Worm (Caenorhabditis elegans) whole organism, L4 larva: ENCODE data around the gene T26E4.2.

Experiments
- F44E2.7 ChIP-seq: fragments of 200-800 bp; sonication (Bioruptor generic); IDR thresholded peaks from 2 replicates; pipeline ENCODE4 v2.1.2; 2022; ENCODE audit warnings: missing genetic modification characterization, missing compliant biosample characterization
- T20F7.1 ChIP-seq: fragments of 200-800 bp; sonication (Bioruptor generic); optimal IDR thresholded peaks from 2 replicates; lab custom pipeline; 2018; ENCODE audit warnings: mild to moderate bottlenecking, missing genetic modification characterization, missing compliant biosample characterization
- aha-1 ChIP-seq: fragments of 150-350 bp; peaks from one replicate; lab custom pipeline; 2014; ENCODE audit warnings: missing biosample characterization, missing genetic modification characterization
- arid-1 ChIP-seq: fragments of 200-800 bp; sonication (Bioruptor generic); conservative IDR thresholded peaks from 2 replicates; pipeline ENCODE4 v1.3.6; 2022; ENCODE audit warnings: missing genetic modification reagents, missing genetic modification characterization, missing compliant biosample characterization
- ceh-28 ChIP-seq: fragments of 150-350 bp; optimal IDR thresholded peaks from 2 replicates; lab custom pipeline; 2014; ENCODE audit warnings: missing biosample characterization, missing genetic modification reagents, missing genetic modification characterization
- ceh-44 ChIP-seq: fragments of 200-800 bp; sonication (Bioruptor generic); IDR thresholded peaks from 2 replicates; pipeline ENCODE4 v1.3.6; 2022; ENCODE audit warnings: missing genetic modification reagents, missing genetic modification characterization, missing compliant biosample characterization
- ceh-62 ChIP-seq: sonication (generic microtip); optimal IDR thresholded peaks from 2 replicates; lab custom pipeline; 2017; ENCODE audit warnings: missing biosample characterization, missing genetic modification characterization
- dmd-6 ChIP-seq: fragments of 200-800 bp; sonication (Bioruptor generic); IDR thresholded peaks from 2 replicates; pipeline ENCODE4 v1.3.6; 2022; ENCODE audit warnings: missing genetic modification reagents, missing genetic modification characterization, missing compliant biosample characterization
- hif-1 ChIP-seq, 2 experiments: sonication (generic microtip); optimal IDR thresholded peaks; 2 replicates each; lab custom pipeline; 2016 to 2017; ENCODE audit warnings: missing compliant biosample characterization in 2 of 2, missing genetic modification characterization in 2 of 2, missing genetic modification reagents in 2 of 2, missing genotype in 2 of 2, mild to moderate bottlenecking in 1 of 2
- hlh-30 ChIP-seq: sonication (generic microtip); optimal IDR thresholded peaks from 2 replicates; lab custom pipeline; 2017; ENCODE audit warnings: antibody characterized with exemption, mild to moderate bottlenecking, missing genetic modification characterization, missing compliant biosample characterization; ENCODE audit not compliant: insufficient read depth
- lin-13 ChIP-seq: fragments of 150-350 bp; optimal IDR thresholded peaks from 2 replicates; lab custom pipeline; 2014; ENCODE audit warnings: missing biosample characterization, missing genetic modification reagents, missing genetic modification characterization
- lin-15B ChIP-seq: fragments of 150-350 bp; sonication (generic microtip); optimal IDR thresholded peaks from 3 replicates; lab custom pipeline; 2014; ENCODE audit warnings: missing biosample characterization, missing genetic modification characterization
- lin-29 ChIP-seq: fragments of 200-800 bp; sonication (Bioruptor generic); IDR thresholded peaks from 2 replicates; pipeline ENCODE4 v1.3.6; 2022; ENCODE audit warnings: missing genetic modification reagents, missing genetic modification characterization, missing compliant biosample characterization
- lin-38 ChIP-seq: fragments of 200-800 bp; sonication (Bioruptor generic); IDR thresholded peaks from 2 replicates; pipeline ENCODE4 v1.3.6; 2022; ENCODE audit warnings: missing genetic modification reagents, missing genetic modification characterization, missing compliant biosample characterization
- lin-39 ChIP-seq: fragments of 150-350 bp; optimal IDR thresholded peaks from 2 replicates; lab custom pipeline; 2014; ENCODE audit warnings: missing biosample characterization, missing genetic modification reagents, missing genetic modification characterization
- lsy-2 ChIP-seq, 2 experiments: fragments of 150-350 bp in 1 of 2; sonication (generic microtip) in 1 of 2; optimal IDR thresholded peaks; 2 replicates each; lab custom pipeline; 2014 to 2017; ENCODE audit warnings: missing biosample characterization in 2 of 2, missing genetic modification characterization in 2 of 2
- madf-5 ChIP-seq, 2 experiments: fragments of 200-800 bp; sonication (Bioruptor generic); IDR thresholded peaks; 2 replicates each; pipeline ENCODE4 v1.3.6; 2022; ENCODE audit warnings: missing compliant biosample characterization in 2 of 2, missing genetic modification characterization in 2 of 2
- mxl-3 ChIP-seq: fragments of 200-800 bp; sonication (Bioruptor generic); optimal IDR thresholded peaks from 2 replicates; lab custom pipeline; 2018; ENCODE audit warnings: mild to moderate bottlenecking, missing genetic modification characterization, missing compliant biosample characterization
- nhr-102 ChIP-seq: sonication (generic microtip); optimal IDR thresholded peaks from 2 replicates; lab custom pipeline; 2016; ENCODE audit warnings: mild to moderate bottlenecking, missing genetic modification characterization, moderate library complexity, missing compliant biosample characterization
- nhr-11 ChIP-seq: fragments of 150-350 bp; optimal IDR thresholded peaks from 2 replicates; lab custom pipeline; 2014; ENCODE audit warnings: missing biosample characterization, missing genetic modification characterization
- nhr-25 ChIP-seq: sonication (generic microtip); optimal IDR thresholded peaks from 2 replicates; lab custom pipeline; 2017; ENCODE audit warnings: missing genetic modification characterization, mild to moderate bottlenecking, missing compliant biosample characterization, antibody characterized with exemption, moderate library complexity, borderline replicate concordance; ENCODE audit not compliant: insufficient read depth
- nhr-28 ChIP-seq: fragments of 150-350 bp; optimal IDR thresholded peaks from 2 replicates; lab custom pipeline; 2014; ENCODE audit warnings: missing biosample characterization, missing genetic modification characterization
- nhr-41 ChIP-seq: fragments of 200-800 bp; sonication (Bioruptor generic); IDR thresholded peaks from 2 replicates; pipeline ENCODE4 v1.3.6; 2022; ENCODE audit warnings: missing genetic modification reagents, missing genetic modification characterization, missing compliant biosample characterization
- nhr-6 ChIP-seq: fragments of 150-350 bp; optimal IDR thresholded peaks from 2 replicates; lab custom pipeline; 2014; ENCODE audit warnings: missing biosample characterization, missing genetic modification characterization
- nhr-76 ChIP-seq: fragments of 150-350 bp; optimal IDR thresholded peaks from 2 replicates; lab custom pipeline; 2014; ENCODE audit warnings: missing biosample characterization, missing genetic modification characterization
- rbr-2 ChIP-seq: sonication (generic microtip); optimal IDR thresholded peaks from 2 replicates; lab custom pipeline; 2016; ENCODE audit warnings: missing genotype, missing genetic modification characterization, missing compliant biosample characterization
- skn-1 ChIP-seq: fragments of 150-350 bp; optimal IDR thresholded peaks from 2 replicates; lab custom pipeline; 2014; ENCODE audit warnings: missing biosample characterization, missing genetic modification characterization
- spr-3 ChIP-seq: fragments of 200-800 bp; sonication (Bioruptor generic); optimal IDR thresholded peaks from 2 replicates; lab custom pipeline; 2018; ENCODE audit warnings: mild to moderate bottlenecking, missing genetic modification characterization, missing compliant biosample characterization
- zip-11 ChIP-seq: fragments of 200-800 bp; sonication (Bioruptor generic); IDR thresholded peaks from 2 replicates; pipeline ENCODE4 v1.3.6; 2022; ENCODE audit warnings: missing genetic modification characterization, missing compliant biosample characterization
- zip-2 ChIP-seq: fragments of 150-350 bp; optimal IDR thresholded peaks from 2 replicates; lab custom pipeline; 2014; ENCODE audit warnings: missing biosample characterization, missing genetic modification characterization
- ztf-11 ChIP-seq: fragments of 150-350 bp; optimal IDR thresholded peaks from 2 replicates; lab custom pipeline; 2014; ENCODE audit warnings: missing biosample characterization, missing genetic modification characterization

The T26E4.2 gene

DNA sequence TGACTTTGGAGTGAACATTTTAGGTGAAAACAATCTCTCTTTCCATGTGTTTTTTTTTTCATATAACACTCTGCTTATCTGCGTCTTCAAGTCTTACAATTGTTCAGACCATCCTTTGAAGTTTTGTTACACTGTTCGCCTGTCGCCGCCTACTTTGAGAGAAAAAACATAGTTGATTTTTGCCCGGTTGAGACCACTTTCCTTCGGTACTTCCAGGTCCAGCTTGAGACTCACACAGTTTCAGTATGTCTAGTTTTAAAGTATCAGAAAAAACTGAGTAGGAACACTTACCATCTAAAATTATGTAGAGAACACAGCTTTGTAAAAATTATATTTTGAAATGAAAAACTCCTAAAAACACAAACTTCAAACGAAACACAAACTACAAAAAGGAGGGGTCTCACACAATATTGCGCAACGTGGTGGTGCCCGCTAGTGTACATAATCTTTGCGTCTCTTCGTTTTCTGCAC is 34.8 kb downstream of the T26E4.2 start, which contains the start of the genes fbxa-69 and F54B8.4 (continued):
- peak; percentile 31 for TF ChIP-seq mxl-3
- no peak for TF ChIP-seq nhr-25
- TF ChIP-seq lin-39 (tag; lab: Kevin White, UChicago): no peak
- no peak for TF ChIP-seq zip-11 (GFP tag; lab: Robert Waterston, UW)
- TF ChIP-seq lin-13: no peak
- peak; percentile 43 for TF ChIP-seq nhr-28 (tag; lab: Kevin White, UChicago)
- TF ChIP-seq hlh-30 (tag; lab: Kevin White, UChicago): peak; percentile 24
- TF ChIP-seq lin-15B (tag; lab: Kevin White, UChicago): no peak
- TF ChIP-seq rbr-2: no peak
- no peak for TF ChIP-seq nhr-76 (tag; lab: Kevin White, UChicago)
- TF ChIP-seq lsy-2 (tag; optimal IDR thresholded peaks at IDR 0.05; lab: Kevin White, UChicago): no peak
- no peak for TF ChIP-seq hif-1 (tag; optimal IDR thresholded peaks at IDR 0.05; lab: Kevin White, UChicago)
- no peak for TF ChIP-seq nhr-6 (tag; lab: Kevin White, UChicago)
- no peak for TF ChIP-seq ceh-28 (tag; lab: Kevin White, UChicago)
- no peak for TF ChIP-seq nhr-41 (GFP tag; lab: Robert Waterston, UW)
- no peak for TF ChIP-seq skn-1 (tag; lab: Kevin White, UChicago)
- TF ChIP-seq ztf-11 (tag; lab: Kevin White, UChicago): no peak
- TF ChIP-seq F44E2.7 (GFP tag; lab: Robert Waterston, UW): no peak
- no peak for TF ChIP-seq madf-5 (GFP tag; IDR thresholded peaks at IDR 0.05; lab: Robert Waterston, UW)
- no peak for TF ChIP-seq spr-3 (GFP tag; lab: Kevin White, UChicago)
- TF ChIP-seq dmd-6 (GFP tag; lab: Robert Waterston, UW): peak; percentile 12; the same call in 1 of the 2 replicates
- TF ChIP-seq ceh-44 (GFP tag; lab: Robert Waterston, UW): no peak
- TF ChIP-seq lin-29 (GFP tag; lab: Robert Waterston, UW): no peak
- no peak for TF ChIP-seq nhr-11 (tag; lab: Kevin White, UChicago)

DNA sequence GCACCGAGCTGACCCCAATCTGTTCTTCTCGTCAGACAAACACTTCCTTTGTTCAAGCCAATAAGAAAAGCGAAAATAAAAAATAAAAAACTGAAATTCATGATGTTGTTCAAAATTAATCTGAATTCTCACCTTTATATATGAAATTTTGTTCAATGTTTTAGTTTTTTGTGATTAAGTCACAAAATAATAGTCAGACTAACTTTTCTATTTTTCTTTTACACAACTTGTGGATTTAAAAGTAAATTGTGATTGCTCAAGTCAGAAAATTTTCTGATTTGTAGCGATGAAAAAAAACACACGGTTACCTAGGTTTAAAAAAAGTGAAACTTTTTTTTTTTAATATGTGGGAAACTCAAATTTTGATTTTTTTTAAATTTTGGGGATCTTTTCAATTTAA is 36.6 kb downstream of the T26E4.2 start, which contains the start of gene abf-3:
TSS of gene abf-3 (minus strand) at position 101 of the 400 bp plus-strand sequence.
- TF ChIP-seq aha-1 (peak; percentile 18), lin-38 (GFP tag; lab: Robert Waterston, UW) (no peak)

DNA sequence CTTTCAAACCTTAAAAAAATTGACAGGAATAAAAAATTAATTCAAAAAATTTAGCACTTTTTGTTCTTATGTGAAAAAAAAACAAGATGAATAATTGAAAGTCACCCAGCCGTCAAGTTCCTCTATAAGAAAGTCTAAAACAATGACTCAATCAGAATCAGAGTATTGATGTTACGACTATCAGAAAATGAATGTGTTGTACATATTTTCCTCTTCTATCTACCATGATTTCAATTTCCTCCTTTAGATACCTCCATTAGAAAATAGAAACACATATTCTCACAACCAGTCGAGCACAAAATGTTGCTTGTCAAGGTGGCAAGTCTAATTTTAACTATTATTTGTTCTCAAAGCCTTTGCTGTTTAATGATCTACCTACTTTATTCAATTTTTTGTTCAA is 38.8 kb downstream of the T26E4.2 start, which contains the start of gene srbc-48:
TSS of gene srbc-48 (plus strand) at position 301 of the 400 bp plus-strand sequence.
- peak; percentile 36 for TF ChIP-seq aha-1
- TF ChIP-seq ceh-62 (tag; lab: Kevin White, UChicago): no peak

DNA sequence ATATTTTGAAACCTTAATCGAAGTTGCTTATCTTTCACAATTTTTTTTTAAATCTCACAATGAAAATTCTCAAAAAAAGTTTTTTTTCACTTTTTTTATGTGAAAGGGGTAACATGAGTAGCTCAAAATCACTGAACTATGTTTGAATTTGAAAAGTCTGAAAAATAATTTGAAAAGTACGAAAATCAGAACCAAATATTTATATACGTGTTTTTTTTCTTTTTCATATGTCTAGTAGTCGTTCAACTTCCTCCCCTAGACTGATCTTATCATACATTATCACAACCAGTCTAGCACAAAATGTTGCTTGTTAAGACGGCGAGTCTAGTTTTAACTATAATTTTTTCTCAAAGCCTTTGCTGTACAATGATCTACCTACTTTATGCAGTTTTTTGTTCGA is 40.2 kb downstream of the T26E4.2 start, which contains the start of gene srbc-49:
TSS of gene srbc-49 (plus strand) at position 301 of the 400 bp plus-strand sequence.
- TF ChIP-seq T20F7.1 (GFP tag; lab: Kevin White, UChicago) (no peak), madf-5 (GFP tag; IDR thresholded peaks at IDR 0.05; lab: Robert Waterston, UW) (no peak), zip-2 (tag; lab: Kevin White, UChicago) (no peak)

DNA sequence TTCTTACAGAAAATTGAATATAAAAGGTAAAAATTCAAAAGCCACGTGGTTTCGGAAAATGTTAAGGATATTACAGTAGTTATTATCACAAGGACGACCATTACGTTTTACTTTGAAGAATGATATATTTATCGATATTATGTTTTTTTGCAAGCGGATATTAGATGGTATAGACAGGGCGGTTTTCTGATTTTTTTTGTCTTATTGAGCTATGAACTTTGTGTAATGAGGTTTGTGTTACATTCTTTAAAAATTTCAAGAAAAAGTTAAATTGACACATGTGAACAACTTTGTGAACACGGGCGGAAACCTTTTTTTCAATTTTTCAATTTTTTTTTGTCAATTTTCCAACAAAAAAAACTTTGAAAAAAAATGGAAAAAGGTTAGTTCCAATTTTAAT is 43.7 kb downstream of the T26E4.2 start, which contains the start of gene srbc-50:
TSS of gene srbc-50 (minus strand) at position 101 of the 400 bp plus-strand sequence.
- no peak for TF ChIP-seq arid-1 (GFP tag; lab: Robert Waterston, UW)
- TF ChIP-seq spr-3 (GFP tag; lab: Kevin White, UChicago): no peak
- TF ChIP-seq, all 104 proteins: peak for 0

DNA sequence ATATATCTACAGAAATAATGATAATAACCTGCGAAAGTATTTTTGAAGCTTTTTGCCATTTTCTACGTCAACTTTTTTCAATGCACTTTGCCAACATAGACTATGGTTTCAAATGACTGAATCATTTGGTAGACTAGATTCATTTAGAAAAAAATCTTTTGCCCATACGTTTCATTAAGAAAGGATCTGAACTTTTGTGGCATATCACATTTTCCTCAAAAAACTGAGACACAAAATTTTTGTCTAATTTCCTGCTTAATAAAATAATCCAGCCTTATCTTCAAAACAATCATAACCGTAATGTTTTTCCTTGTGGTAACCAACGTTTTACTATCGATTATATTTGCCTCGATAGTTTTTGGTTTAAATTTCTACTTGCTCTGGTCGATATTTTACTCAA is 44.9 kb downstream of the T26E4.2 start, which contains the start of gene srbc-51:
TSS of gene srbc-51 (plus strand) at position 301 of the 400 bp plus-strand sequence.
- TF ChIP-seq aha-1 (peak; percentile 59), nhr-102 (tag; lab: Kevin White, UChicago) (no peak)
